Fruit fly (Drosophila melanogaster) whole organism: ENCODE measurements around the gene CG46306.

ENCODE experiments used
- CG8478 ChIP-seq: fragments of >200 bp; optimal IDR thresholded peaks from 2 replicates; lab custom pipeline; 2018; ENCODE audit warnings: inconsistent platforms
- pan ChIP-seq: fragments of >200 bp; optimal IDR thresholded peaks from 2 replicates; lab custom pipeline; 2017
- psq ChIP-seq: fragments of >200 bp; optimal IDR thresholded peaks from 2 replicates; lab custom pipeline; 2017

- TF ChIP-seq psq (lab: Kevin White, UChicago), result no peak
- TF ChIP-seq pan, result no peak
- no peak for TF ChIP-seq CG8478 (lab: Kevin White, UChicago)
Measured at dm6 chrX:16829439-16830028, 5.8 kb downstream of the CG46306 start.
